Fruit fly (Drosophila melanogaster): Measurements from ENCODE around the gene Ibf2.
A peak's percentile ranks its signal among the peaks of the same experiment; 100 is the strongest.

Gene Ibf2

DNA sequence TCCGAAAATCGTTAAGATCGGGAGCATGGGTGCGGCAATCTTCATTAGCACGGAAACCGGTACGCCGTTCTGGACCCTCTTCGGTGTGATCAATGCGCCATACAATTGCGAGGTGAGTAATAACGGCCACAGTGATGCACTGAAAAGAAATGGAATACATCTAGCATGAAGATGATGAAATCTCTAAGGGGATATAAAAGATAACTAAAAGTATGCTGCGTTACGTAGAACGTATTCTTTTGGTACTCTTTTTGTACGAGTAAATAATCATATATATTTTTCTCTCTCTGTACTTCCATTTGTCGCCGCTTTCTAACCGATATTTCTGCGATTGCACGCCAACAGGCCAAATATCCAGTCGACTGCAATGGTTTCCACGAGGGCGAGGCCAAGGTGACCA lies 7.4 kb downstream of the Ibf2 start (continued):
- TF ChIP-seq CG8388 (GFP tag; optimal IDR thresholded peaks at IDR 0.05), result peak; percentile 25
- TF ChIP-seq gcm (GFP tag; optimal IDR thresholded peaks at IDR 0.05), result no peak
- TF ChIP-seq vnd (GFP tag; IDR thresholded peaks at IDR 0.05; ENCODE audit: partially characterized antibody), result no peak
- no peak for TF ChIP-seq h (optimal IDR thresholded peaks at IDR 0.05)
- no peak for TF ChIP-seq usp (GFP tag; optimal IDR thresholded peaks at IDR 0.05)
- TF ChIP-seq tx (GFP tag; optimal IDR thresholded peaks at IDR 0.05), result no peak
- no peak for TF ChIP-seq NC2α (GFP tag; optimal IDR thresholded peaks at IDR 0.05)
- TF ChIP-seq lmd (GFP tag; IDR thresholded peaks at IDR 0.05), result peak; percentile 39
- no peak for TF ChIP-seq ftz-f1 (GFP tag; optimal IDR thresholded peaks at IDR 0.05)
- no peak for TF ChIP-seq en (GFP tag; optimal IDR thresholded peaks at IDR 0.05)
- TF ChIP-seq esg (GFP tag; conservative IDR thresholded peaks at IDR 0.05), result peak; percentile 19; the same call in 1 of the 2 replicates
- no peak for TF ChIP-seq ab (GFP tag; optimal IDR thresholded peaks at IDR 0.05)
- TF ChIP-seq BtbVII (GFP tag; optimal IDR thresholded peaks at IDR 0.05), result no peak
- peak in 1 of 3 experiments; percentile 33 for TF ChIP-seq lola (GFP tag; optimal IDR thresholded peaks at IDR 0.05)
- no peak for TF ChIP-seq ci (GFP tag; IDR thresholded peaks at IDR 0.05)
- TF ChIP-seq yki (optimal IDR thresholded peaks at IDR 0.05), result no peak
- no peak for TF ChIP-seq HLH54F (GFP tag; optimal IDR thresholded peaks at IDR 0.05)
- no peak for TF ChIP-seq CG1792 (GFP tag; optimal IDR thresholded peaks at IDR 0.05)
- no peak for TF ChIP-seq MTF-1 (GFP tag; optimal IDR thresholded peaks at IDR 0.05; ENCODE audit: borderline replicate concordance)
- TF ChIP-seq Neu2 (GFP tag; optimal IDR thresholded peaks at IDR 0.05; ENCODE audit: borderline replicate concordance), result no peak
- TF ChIP-seq ap (GFP tag; IDR thresholded peaks at IDR 0.05), result peak; percentile 39
- no peak for TF ChIP-seq CG2120 (GFP tag; optimal IDR thresholded peaks at IDR 0.05)
- TF ChIP-seq CG14965 (GFP tag; optimal IDR thresholded peaks at IDR 0.05; ENCODE audit: borderline replicate concordance), result no peak
- no peak for TF ChIP-seq al (GFP tag; IDR thresholded peaks at IDR 0.05)
- TF ChIP-seq ken (GFP tag; IDR thresholded peaks at IDR 0.05), result peak; percentile 33; the same call in 1 of the 3 replicates
- TF ChIP-seq CG16863 (GFP tag; optimal IDR thresholded peaks at IDR 0.05), result no peak
- TF ChIP-seq cwo (GFP tag; optimal IDR thresholded peaks at IDR 0.05), result no peak
- TF ChIP-seq CG10321 (GFP tag; IDR thresholded peaks at IDR 0.05), result no peak
- TF ChIP-seq Oaz (GFP tag; IDR thresholded peaks at IDR 0.05), result no peak
- TF ChIP-seq Asciz (GFP tag; optimal IDR thresholded peaks at IDR 0.05), result no peak
- TF ChIP-seq pfk (GFP tag; optimal IDR thresholded peaks at IDR 0.05), result no peak
- no peak for TF ChIP-seq gro (GFP tag; optimal IDR thresholded peaks at IDR 0.05)
- TF ChIP-seq prd (optimal IDR thresholded peaks at IDR 0.05), result no peak
- peak; percentile 66 for TF ChIP-seq prd (GFP tag; IDR thresholded peaks at IDR 0.05)
- TF ChIP-seq eve (GFP tag; optimal IDR thresholded peaks at IDR 0.05), result no peak
- TF ChIP-seq CG13296 (GFP tag; optimal IDR thresholded peaks at IDR 0.05), result no peak
- no peak for TF ChIP-seq Abd-B (GFP tag; optimal IDR thresholded peaks at IDR 0.05)
- no peak for TF ChIP-seq kah (GFP tag; optimal IDR thresholded peaks at IDR 0.05)
- peak; percentile 66 for TF ChIP-seq Xrp1 (GFP tag; IDR thresholded peaks at IDR 0.05)
- TF ChIP-seq CG6689 (GFP tag; IDR thresholded peaks at IDR 0.05), result peak; percentile 52; the same call in 1 of the 2 replicates
- no peak; the same call in 1 of the 2 replicates for TF ChIP-seq CG10366 (GFP tag; IDR thresholded peaks at IDR 0.05)
- TF ChIP-seq CG7357 (GFP tag; IDR thresholded peaks at IDR 0.05), result no peak
- TF ChIP-seq CG12155 (GFP tag; optimal IDR thresholded peaks at IDR 0.05), result no peak
- no peak for TF ChIP-seq crc (GFP tag; optimal IDR thresholded peaks at IDR 0.05)
- no peak for TF ChIP-seq Taf1 (GFP tag; IDR thresholded peaks at IDR 0.05)
- peak; percentile 59; the same call in 1 of the 2 replicates for TF ChIP-seq ara (GFP tag; IDR thresholded peaks at IDR 0.05)
- TF ChIP-seq Aef1 (GFP tag; IDR thresholded peaks at IDR 0.05), result no peak
- no peak for TF ChIP-seq Hr3 (GFP tag; optimal IDR thresholded peaks at IDR 0.05)
- no peak for TF ChIP-seq YL-1 (GFP tag; optimal IDR thresholded peaks at IDR 0.05)
- no peak for TF ChIP-seq pum (GFP tag; optimal IDR thresholded peaks at IDR 0.05)
- peak in 1 of 2 experiments; percentile 29 for TF ChIP-seq Pdp1 (GFP tag; optimal IDR thresholded peaks at IDR 0.05)
- peak; percentile 3 for TF ChIP-seq lilli (GFP tag; optimal IDR thresholded peaks at IDR 0.05)
- peak; percentile 33 for TF ChIP-seq Xbp1 (GFP tag; optimal IDR thresholded peaks at IDR 0.05)

All from whole organism, embryonic.